Worm (Caenorhabditis elegans) whole organism, late embryonic: Measurements from ENCODE around the gene C04A2.15.

ENCODE experiments used
- C08G9.2 ChIP-seq: sonication (generic microtip); optimal IDR thresholded peaks from 2 replicates; lab custom pipeline; 2016; ENCODE audit warnings: mild to moderate bottlenecking, missing genetic modification characterization, moderate library complexity, missing compliant biosample characterization
- F13H6.1 ChIP-seq: sonication (generic microtip); optimal IDR thresholded peaks from 2 replicates; lab custom pipeline; 2016; ENCODE audit warnings: missing genetic modification characterization, missing compliant biosample characterization
- ahr-1 ChIP-seq: sonication (generic microtip); optimal IDR thresholded peaks from 2 replicates; lab custom pipeline; 2016; ENCODE audit warnings: missing genetic modification characterization, missing compliant biosample characterization
- ceh-45 ChIP-seq: fragments of 200-800 bp; sonication (Bioruptor generic); IDR thresholded peaks from 2 replicates; pipeline ENCODE4 v1.3.6; 2022; ENCODE audit warnings: missing genetic modification reagents, missing genetic modification characterization, missing compliant biosample characterization
- dmd-4 ChIP-seq: sonication (generic microtip); optimal IDR thresholded peaks from 2 replicates; lab custom pipeline; 2016; ENCODE audit warnings: borderline replicate concordance, missing genetic modification characterization, missing compliant biosample characterization
- dve-1 ChIP-seq: sonication (generic microtip); optimal IDR thresholded peaks from 2 replicates; lab custom pipeline; 2017; ENCODE audit warnings: antibody characterized with exemption, mild to moderate bottlenecking, missing genetic modification characterization, missing compliant biosample characterization
- lin-11 ChIP-seq: fragments of 200-800 bp; sonication (Bioruptor generic); optimal IDR thresholded peaks from 2 replicates; lab custom pipeline; 2018; ENCODE audit warnings: mild to moderate bottlenecking, missing genetic modification characterization, missing compliant biosample characterization
- pha-2 ChIP-seq: sonication (generic microtip); optimal IDR thresholded peaks from 2 replicates; lab custom pipeline; 2017; ENCODE audit warnings: mild to moderate bottlenecking, missing genetic modification characterization, missing compliant biosample characterization
- pha-4 ChIP-seq: fragments of 150-350 bp; optimal IDR thresholded peaks from 2 replicates; lab custom pipeline; 2018; ENCODE audit warnings: missing biosample characterization, missing genetic modification reagents, missing genetic modification characterization
- sdc-2 ChIP-seq: sonication (generic microtip); optimal IDR thresholded peaks from 2 replicates; lab custom pipeline; 2016; ENCODE audit warnings: missing genotype, missing genetic modification characterization, missing compliant biosample characterization
- sox-4 ChIP-seq: sonication (generic microtip); optimal IDR thresholded peaks from 2 replicates; lab custom pipeline; 2017; ENCODE audit warnings: mild to moderate bottlenecking, missing genetic modification characterization, inconsistent platforms, missing compliant biosample characterization
- unc-42 ChIP-seq: sonication (generic microtip); optimal IDR thresholded peaks from 2 replicates; lab custom pipeline; 2016; ENCODE audit warnings: missing genotype, missing genetic modification characterization, missing compliant biosample characterization
- ztf-16 ChIP-seq: sonication (generic microtip); optimal IDR thresholded peaks from 2 replicates; lab custom pipeline; 2017; ENCODE audit warnings: missing genetic modification characterization, missing compliant biosample characterization

ce11 chrII:6851938-6852337 is at the start of gene C04A2.15:
- TF ChIP-seq C08G9.2 (tag; lab: Kevin White, UChicago) (no peak), dve-1 (tag; lab: Kevin White, UChicago) (no peak), pha-2 (no peak), F13H6.1 (tag; lab: Kevin White, UChicago) (no peak), sdc-2 (tag; lab: Kevin White, UChicago) (no peak), unc-42 (no peak), ahr-1 (no peak), pha-4 (tag; lab: Kevin White, UChicago) (no peak), dmd-4 (tag; lab: Kevin White, UChicago) (no peak), lin-11 (tag; lab: Kevin White, UChicago) (no peak), ztf-16 (no peak), ceh-45 (GFP tag; lab: Robert Waterston, UW) (no peak), sox-4 (tag; lab: Kevin White, UChicago) (no peak)
